Worm (Caenorhabditis elegans): ENCODE results near the gene ccz-1.

ccz-1 gene

DNA sequence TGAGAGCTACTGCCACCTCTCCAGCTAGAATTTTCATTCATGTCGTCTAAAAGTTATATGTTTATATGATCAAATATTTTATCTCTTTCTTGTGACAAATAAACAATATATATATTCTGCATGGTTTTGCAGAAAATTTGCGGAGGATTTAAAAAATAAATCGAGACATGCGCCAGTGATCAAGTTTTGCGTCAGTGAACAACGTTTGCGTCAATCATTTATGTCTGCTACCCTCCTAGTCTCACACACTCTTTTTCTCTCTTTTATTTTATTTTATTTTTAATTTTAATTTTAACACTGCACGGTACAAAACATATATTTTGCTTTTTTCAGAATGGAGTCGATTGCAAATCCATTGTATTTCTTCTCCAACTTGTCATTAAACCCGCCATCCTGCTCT, at the start of gene ccz-1, which contains the start of gene tag-65:
ccz-1 (plus strand) TSS at position 334 of the 400 bp plus-strand sequence.
tag-65 (minus strand) TSS at position 46 of the 400 bp plus-strand sequence.
- TF ChIP-seq unc-30 (tag; optimal IDR thresholded peaks at IDR 0.05) (no peak), nhr-77 (tag; optimal IDR thresholded peaks at IDR 0.05) (peak; percentile 67), lin-15B (tag; optimal IDR thresholded peaks at IDR 0.05) (peak; percentile 74), tbx-2 (tag; optimal IDR thresholded peaks at IDR 0.05) (peak; percentile 91), ama-1 (optimal IDR thresholded peaks at IDR 0.05) (no peak), unc-62 (GFP tag; optimal IDR thresholded peaks at IDR 0.05) (no peak), nhr-76 (tag; optimal IDR thresholded peaks at IDR 0.05) (no peak), lin-13 (GFP tag; optimal IDR thresholded peaks at IDR 0.05) (peak; percentile 84), pag-3 (tag; optimal IDR thresholded peaks at IDR 0.05; ENCODE audit: borderline replicate concordance, insufficient read depth) (no peak), mdl-1 (tag; optimal IDR thresholded peaks at IDR 0.05) (peak in 1 of 2 experiments; percentile 82), pax-3 (tag; optimal IDR thresholded peaks at IDR 0.05) (peak; percentile 93), zag-1 (tag; optimal IDR thresholded peaks at IDR 0.05) (peak; percentile 65), snu-23 (GFP tag; optimal IDR thresholded peaks at IDR 0.05) (peak; percentile 94), unc-86 (tag; optimal IDR thresholded peaks at IDR 0.05) (peak; percentile 85), fkh-4 (tag; optimal IDR thresholded peaks at IDR 0.05; ENCODE audit: borderline replicate concordance) (peak; percentile 69), dpl-1 (GFP tag; optimal IDR thresholded peaks at IDR 0.05) (peak; percentile 82 to 94 (median 86)), skn-1 (tag; optimal IDR thresholded peaks at IDR 0.05) (peak; percentile 84), elt-2 (tag; optimal IDR thresholded peaks at IDR 0.05) (peak; percentile 62), nhr-237 (tag; optimal IDR thresholded peaks at IDR 0.05) (peak; percentile 41), sup-37 (GFP tag; optimal IDR thresholded peaks at IDR 0.05) (peak; percentile 66), nhr-71 (tag; optimal IDR thresholded peaks at IDR 0.05) (peak; percentile 96), ceh-63 (GFP tag; optimal IDR thresholded peaks at IDR 0.05) (peak; percentile 4), vab-15 (tag; optimal IDR thresholded peaks at IDR 0.05) (no peak), nhr-90 (tag; optimal IDR thresholded peaks at IDR 0.05; ENCODE audit: poor library complexity) (peak; percentile 94), tlp-1 (tag; optimal IDR thresholded peaks at IDR 0.05) (no peak), swsn-7 (tag; optimal IDR thresholded peaks at IDR 0.05) (peak; percentile 94), egl-27 (tag; optimal IDR thresholded peaks at IDR 0.05) (no peak), ceh-8 (GFP tag; optimal IDR thresholded peaks at IDR 0.05) (peak; percentile 84), sptf-1 (tag; optimal IDR thresholded peaks at IDR 0.05) (no peak), nhr-84 (tag; optimal IDR thresholded peaks at IDR 0.05) (no peak), pqm-1 (tag; optimal IDR thresholded peaks at IDR 0.05) (no peak), ceh-82 (tag; optimal IDR thresholded peaks at IDR 0.05) (peak; percentile 87 to 92 (median 88)), dsc-1 (tag; optimal IDR thresholded peaks at IDR 0.05) (peak; percentile 91), Y116A8C.19 (tag; optimal IDR thresholded peaks at IDR 0.05; ENCODE audit: borderline replicate concordance) (no peak), ceh-88 (GFP tag; IDR thresholded peaks at IDR 0.05) (peak; percentile 65; the same call in 1 of the 2 replicates), hlh-4 (tag; optimal IDR thresholded peaks at IDR 0.05) (no peak), nhr-19 (GFP tag; conservative IDR thresholded peaks at IDR 0.05) (peak; percentile 95), ets-5 (GFP tag; IDR thresholded peaks at IDR 0.05) (no peak), nhr-47 (tag; optimal IDR thresholded peaks at IDR 0.05) (peak; percentile 95), nhr-11 (tag; optimal IDR thresholded peaks at IDR 0.05) (peak; percentile 90), unc-130 (tag; optimal IDR thresholded peaks at IDR 0.05) (peak; percentile 71), lin-39 (tag; optimal IDR thresholded peaks at IDR 0.05) (peak; percentile 93), fos-1 (tag; optimal IDR thresholded peaks at IDR 0.05) (peak; percentile 85), C16A3.4 (tag; optimal IDR thresholded peaks at IDR 0.05) (peak; percentile 87), hpl-2 (GFP tag; optimal IDR thresholded peaks at IDR 0.05) (peak; percentile 8), C04F5.9 (tag; optimal IDR thresholded peaks at IDR 0.05) (peak; percentile 32), F16B12.6 (tag; optimal IDR thresholded peaks at IDR 0.05) (peak; percentile 54), nhr-20 (tag; optimal IDR thresholded peaks at IDR 0.05) (peak; percentile 93), lin-14 (GFP tag; optimal IDR thresholded peaks at IDR 0.05) (peak; percentile 93), sox-4 (tag; optimal IDR thresholded peaks at IDR 0.05) (peak; percentile 48), lir-3 (tag; optimal IDR thresholded peaks at IDR 0.05; ENCODE audit: poor library complexity) (peak; percentile 66), unc-98 (GFP tag; IDR thresholded peaks at IDR 0.05) (no peak), isw-1 (GFP tag; IDR thresholded peaks at IDR 0.05) (peak; percentile 86)
